Worm (Caenorhabditis elegans) whole organism, young adult: ENCODE results near the gene elo-5.

Experiments
- C17E4.6 ChIP-seq: fragments of 200-800 bp; sonication (Bioruptor generic); IDR thresholded peaks from 2 replicates; pipeline ENCODE4 v1.3.6; 2022; ENCODE audit warnings: missing genetic modification reagents, missing genetic modification characterization, missing compliant biosample characterization
- F10E7.11 ChIP-seq: sonication (generic microtip); optimal IDR thresholded peaks from 2 replicates; lab custom pipeline; 2017; ENCODE audit warnings: mild to moderate bottlenecking, missing genetic modification characterization, moderate library complexity, missing compliant biosample characterization
- F22D6.2 ChIP-seq: sonication (generic microtip); optimal IDR thresholded peaks from 2 replicates; lab custom pipeline; 2016; ENCODE audit warnings: mild to moderate bottlenecking, missing genetic modification characterization, missing compliant biosample characterization
- F33H1.4 ChIP-seq: fragments of 200-800 bp; sonication (Bioruptor generic); IDR thresholded peaks from 2 replicates; pipeline ENCODE4 v1.3.6; 2022; ENCODE audit warnings: missing genetic modification reagents, missing genetic modification characterization, missing compliant biosample characterization
- F39B2.1 ChIP-seq: fragments of 200-800 bp; sonication (Bioruptor generic); IDR thresholded peaks from 2 replicates; pipeline ENCODE4 v1.3.6; 2022; ENCODE audit warnings: missing genetic modification reagents, missing genetic modification characterization, missing compliant biosample characterization
- F57A8.1 ChIP-seq: fragments of 200-800 bp; sonication (Bioruptor generic); optimal IDR thresholded peaks from 2 replicates; lab custom pipeline; 2018; ENCODE audit warnings: mild to moderate bottlenecking, missing genetic modification characterization, moderate library complexity, missing compliant biosample characterization
- F57C9.4 ChIP-seq: sonication (generic microtip); optimal IDR thresholded peaks from 2 replicates; lab custom pipeline; 2017; ENCODE audit warnings: mild to moderate bottlenecking, missing genetic modification characterization, missing compliant biosample characterization
- K11D2.4 ChIP-seq: fragments of 200-800 bp; sonication (Bioruptor generic); IDR thresholded peaks from 2 replicates; pipeline ENCODE4 v1.3.6; 2022; ENCODE audit warnings: missing genetic modification reagents, missing genetic modification characterization, missing compliant biosample characterization
- Y56A3A.18 ChIP-seq: fragments of 200-800 bp; sonication (Bioruptor generic); IDR thresholded peaks from 2 replicates; pipeline ENCODE4 v1.3.6; 2022; ENCODE audit warnings: missing genetic modification reagents, missing genetic modification characterization, missing compliant biosample characterization
- Y67H2A.10 ChIP-seq: fragments of 200-800 bp; sonication (Bioruptor generic); conservative IDR thresholded peaks from 2 replicates; pipeline ENCODE4 v1.3.6; 2022; ENCODE audit warnings: missing genetic modification reagents, missing genetic modification characterization, missing compliant biosample characterization
- Y79H2A.3 ChIP-seq: fragments of 200-800 bp; sonication (Bioruptor generic); conservative IDR thresholded peaks from 2 replicates; pipeline ENCODE4 v1.3.6; 2022; ENCODE audit warnings: missing genetic modification reagents, missing genetic modification characterization, missing compliant biosample characterization
- akir-1 ChIP-seq: fragments of 200-800 bp; sonication (Bioruptor generic); optimal IDR thresholded peaks from 2 replicates; lab custom pipeline; 2018; ENCODE audit warnings: mild to moderate bottlenecking, missing genetic modification characterization, moderate library complexity, missing compliant biosample characterization
- aptf-3 ChIP-seq: fragments of 200-800 bp; sonication (Bioruptor generic); IDR thresholded peaks from 2 replicates; pipeline ENCODE4 v1.3.6; 2022; ENCODE audit warnings: missing genetic modification characterization, missing compliant biosample characterization
- atf-7 ChIP-seq: sonication (generic microtip); optimal IDR thresholded peaks from 2 replicates; lab custom pipeline; 2017; ENCODE audit warnings: mild to moderate bottlenecking, missing genetic modification characterization, missing compliant biosample characterization
- attf-6 ChIP-seq: fragments of 200-800 bp; sonication (Bioruptor generic); IDR thresholded peaks from 2 replicates; pipeline ENCODE4 v1.3.6; 2022; ENCODE audit warnings: missing genetic modification reagents, missing genetic modification characterization, missing compliant biosample characterization
- bed-1 ChIP-seq: fragments of 200-800 bp; sonication (Bioruptor generic); IDR thresholded peaks from 2 replicates; pipeline ENCODE4 v1.3.6; 2022; ENCODE audit warnings: missing genetic modification reagents, missing genetic modification characterization, missing compliant biosample characterization
- bed-2 ChIP-seq: fragments of 200-800 bp; sonication (Bioruptor generic); IDR thresholded peaks from 2 replicates; pipeline ENCODE4 v1.3.6; 2022; ENCODE audit warnings: missing genetic modification reagents, missing genetic modification characterization, missing compliant biosample characterization
- ccch-3 ChIP-seq: fragments of 200-800 bp; sonication (Bioruptor generic); optimal IDR thresholded peaks from 2 replicates; lab custom pipeline; 2018; ENCODE audit warnings: mild to moderate bottlenecking, missing genetic modification characterization, missing compliant biosample characterization
- egl-18 ChIP-seq: fragments of 200-800 bp; sonication (Bioruptor generic); IDR thresholded peaks from 2 replicates; pipeline ENCODE4 v1.3.6; 2022; ENCODE audit warnings: missing genetic modification reagents, missing genetic modification characterization, missing compliant biosample characterization
- egrh-3 ChIP-seq: fragments of 200-800 bp; sonication (Bioruptor generic); IDR thresholded peaks from 2 replicates; pipeline ENCODE4 v1.3.6; 2022; ENCODE audit warnings: missing genetic modification reagents, missing genetic modification characterization, missing compliant biosample characterization
- hlh-26 ChIP-seq: fragments of 200-800 bp; sonication (Bioruptor generic); conservative IDR thresholded peaks from 2 replicates; pipeline ENCODE4 v1.3.6; 2022; ENCODE audit warnings: missing genetic modification reagents, missing genetic modification characterization, missing compliant biosample characterization
- hmg-20 ChIP-seq: fragments of 200-800 bp; sonication (Bioruptor generic); IDR thresholded peaks from 2 replicates; pipeline ENCODE4 v1.3.6; 2022; ENCODE audit warnings: missing genetic modification reagents, missing genetic modification characterization, missing compliant biosample characterization
- hrde-1 ChIP-seq: sonication (generic microtip); optimal IDR thresholded peaks from 2 replicates; lab custom pipeline; 2016; ENCODE audit warnings: missing genetic modification characterization, mild to moderate bottlenecking, missing compliant biosample characterization, moderate library complexity, missing genotype, missing genetic modification reagents, borderline replicate concordance
- hsf-1 ChIP-seq: fragments of 200-800 bp; sonication (Bioruptor generic); IDR thresholded peaks from 2 replicates; pipeline ENCODE4 v1.3.6; 2022; ENCODE audit warnings: missing genetic modification reagents, missing genetic modification characterization, missing compliant biosample characterization
- let-607 ChIP-seq, 2 experiments: fragments of 200-800 bp in 1 of 2; sonication (Bioruptor generic) in 1 of 2; sonication (generic microtip) in 1 of 2; optimal IDR thresholded peaks; 2 replicates each; lab custom pipeline; 2016 to 2018; ENCODE audit warnings: mild to moderate bottlenecking in 2 of 2, missing compliant biosample characterization in 2 of 2, missing genetic modification characterization in 2 of 2, moderate library complexity in 2 of 2, missing genotype in 1 of 2
- lin-35 ChIP-seq, 3 experiments: fragments of 150-350 bp in 2 of 3; sonication (generic microtip) in 1 of 3; optimal IDR thresholded peaks; 2 replicates each; lab custom pipeline; 2014 to 2018; ENCODE audit warnings: missing biosample characterization in 3 of 3, missing genetic modification characterization in 3 of 3, missing genetic modification reagents in 3 of 3
- lin-40 ChIP-seq: sonication (generic microtip); optimal IDR thresholded peaks from 2 replicates; lab custom pipeline; 2016; ENCODE audit warnings: missing genetic modification characterization, mild to moderate bottlenecking, missing compliant biosample characterization, missing genotype, missing genetic modification reagents
- lsy-27 ChIP-seq: sonication (generic microtip); optimal IDR thresholded peaks from 2 replicates; lab custom pipeline; 2017; ENCODE audit warnings: missing genetic modification characterization, mild to moderate bottlenecking, missing compliant biosample characterization, antibody characterized with exemption, missing genotype, borderline replicate concordance; ENCODE audit not compliant: insufficient read depth
- madf-10 ChIP-seq: sonication (generic microtip); optimal IDR thresholded peaks from 2 replicates; lab custom pipeline; 2016; ENCODE audit warnings: mild to moderate bottlenecking, missing genetic modification characterization, missing compliant biosample characterization
- madf-8 ChIP-seq: fragments of 200-800 bp; sonication (Bioruptor generic); conservative IDR thresholded peaks from 2 replicates; pipeline ENCODE4 v1.3.6; 2022; ENCODE audit warnings: missing genetic modification reagents, missing genetic modification characterization, missing compliant biosample characterization
- nhr-27 ChIP-seq: fragments of 200-800 bp; sonication (Bioruptor generic); optimal IDR thresholded peaks from 2 replicates; lab custom pipeline; 2018; ENCODE audit warnings: mild to moderate bottlenecking, missing genetic modification characterization, moderate library complexity, missing compliant biosample characterization
- pha-4 ChIP-seq: fragments of 150-350 bp; sonication (generic microtip); optimal IDR thresholded peaks from 2 replicates; lab custom pipeline; 2014; ENCODE audit warnings: missing biosample characterization, missing genetic modification reagents, missing genetic modification characterization
- repo-1 ChIP-seq: sonication (generic microtip); optimal IDR thresholded peaks from 2 replicates; lab custom pipeline; 2017; ENCODE audit warnings: mild to moderate bottlenecking, missing genetic modification characterization, missing compliant biosample characterization
- sea-2 ChIP-seq: fragments of 200-800 bp; sonication (Bioruptor generic); IDR thresholded peaks from 2 replicates; pipeline ENCODE4 v1.3.6; 2022; ENCODE audit warnings: missing genetic modification characterization, missing compliant biosample characterization
- snpc-1.3 ChIP-seq: sonication (generic microtip); optimal IDR thresholded peaks from 2 replicates; lab custom pipeline; 2017; ENCODE audit warnings: missing genetic modification characterization, mild to moderate bottlenecking, missing compliant biosample characterization, antibody characterized with exemption, moderate library complexity, missing genotype, missing genetic modification reagents; ENCODE audit not compliant: insufficient read depth
- snpc-4 ChIP-seq, 5 experiments: fragments of 150-350 bp in 1 of 5; sonication (generic microtip) in 4 of 5; optimal IDR thresholded peaks; 2 replicates each; lab custom pipeline; 2014 to 2018; ENCODE audit warnings: missing genetic modification characterization in 5 of 5, missing biosample characterization in 3 of 5, antibody characterized with exemption in 2 of 5, mild to moderate bottlenecking in 2 of 5, missing compliant biosample characterization in 2 of 5, missing genotype in 2 of 5, moderate library complexity in 2 of 5, missing genetic modification reagents in 1 of 5
- somi-1 ChIP-seq: fragments of 200-800 bp; sonication (Bioruptor generic); optimal IDR thresholded peaks from 2 replicates; lab custom pipeline; 2018; ENCODE audit warnings: mild to moderate bottlenecking, missing genetic modification characterization, missing compliant biosample characterization
- unc-130 ChIP-seq: sonication (generic microtip); optimal IDR thresholded peaks from 2 replicates; lab custom pipeline; 2016; ENCODE audit warnings: missing genetic modification reagents, missing genetic modification characterization, missing compliant biosample characterization
- unc-62 ChIP-seq: fragments of 150-350 bp; optimal IDR thresholded peaks from 2 replicates; lab custom pipeline; 2014; ENCODE audit warnings: missing biosample characterization, missing genetic modification reagents, missing genetic modification characterization
- xnd-1 ChIP-seq: sonication (generic microtip); optimal IDR thresholded peaks from 2 replicates; lab custom pipeline; 2016; ENCODE audit warnings: missing genotype, missing genetic modification reagents, missing genetic modification characterization, missing compliant biosample characterization
- zfh-2 ChIP-seq: fragments of 200-800 bp; sonication (Bioruptor generic); conservative IDR thresholded peaks from 2 replicates; pipeline ENCODE4 v1.3.6; 2022; ENCODE audit warnings: missing genetic modification reagents, missing genetic modification characterization, missing compliant biosample characterization
- zim-3 ChIP-seq: sonication (generic microtip); optimal IDR thresholded peaks from 2 replicates; lab custom pipeline; 2017; ENCODE audit warnings: mild to moderate bottlenecking, missing genetic modification characterization, moderate library complexity, missing compliant biosample characterization
- ztf-28 ChIP-seq: fragments of 200-800 bp; sonication (Bioruptor generic); IDR thresholded peaks from 2 replicates; pipeline ENCODE4 v1.3.6; 2022; ENCODE audit warnings: missing genetic modification reagents, missing genetic modification characterization, missing compliant biosample characterization

Gene elo-5

DNA sequence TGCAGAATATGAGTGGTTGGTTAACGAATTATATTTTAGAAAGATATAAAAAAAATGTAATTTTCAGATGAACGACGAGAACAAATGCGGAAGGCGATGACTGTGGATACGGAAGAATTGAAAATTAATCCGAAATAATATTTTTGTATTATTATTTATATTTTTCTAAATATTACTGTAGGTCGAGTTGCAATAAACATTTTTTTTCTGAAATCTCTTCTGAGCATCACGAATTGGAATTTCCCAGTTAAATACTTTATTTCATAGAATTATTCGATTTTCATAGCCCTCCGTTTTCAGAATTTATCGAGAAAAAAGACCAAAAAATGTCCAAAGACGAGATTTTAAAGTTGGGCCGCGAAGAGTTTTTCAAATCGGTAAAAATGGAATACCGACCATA, 20.6 kb upstream of the elo-5 start, which contains the start of gene ZK616.2:
ZK616.2 (plus strand) TSS at position 301 of the 400 bp plus-strand sequence.
- no peak for TF ChIP-seq hsf-1 (GFP tag; lab: Robert Waterston, UW)
- TF ChIP-seq sea-2 (GFP tag; lab: Robert Waterston, UW), result no peak
- TF ChIP-seq nhr-27, result no peak
- TF ChIP-seq F57A8.1, result no peak
- TF ChIP-seq lin-35 (GFP tag; optimal IDR thresholded peaks at IDR 0.05; lab: Kevin White, UChicago), result no peak
- no peak for TF ChIP-seq ccch-3
- TF ChIP-seq Y79H2A.3 (GFP tag; lab: Robert Waterston, UW), result no peak
- TF ChIP-seq Y67H2A.10 (GFP tag; lab: Robert Waterston, UW), result no peak

DNA sequence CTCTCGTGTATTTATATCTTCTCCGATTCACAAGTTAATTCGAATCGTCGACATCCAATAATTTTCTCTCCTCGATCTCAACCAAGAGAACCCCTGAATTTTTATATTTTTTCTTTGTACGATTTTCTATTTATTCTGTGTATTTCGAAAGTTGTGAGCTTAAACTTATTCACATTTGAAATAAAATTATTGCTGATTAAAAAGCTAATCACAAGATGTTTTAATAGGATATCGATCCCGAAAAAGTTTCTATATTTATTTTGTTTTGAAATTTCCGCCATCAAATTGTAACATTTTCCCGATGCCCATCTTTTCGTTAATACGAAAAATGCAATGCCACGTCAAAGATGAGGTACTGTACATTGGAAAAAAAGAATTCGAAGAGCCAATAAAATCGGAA, 19.9 kb upstream of the elo-5 start, which contains the start of gene ZK616.3:
ZK616.3 (plus strand) TSS at position 301 of the 400 bp plus-strand sequence.
- TF ChIP-seq snpc-4 (GFP tag; optimal IDR thresholded peaks at IDR 0.05; lab: Kevin White, UChicago) (peak; percentile 10), snpc-4 (tag; optimal IDR thresholded peaks at IDR 0.05; lab: Kevin White, UChicago) (peak in 1 of 4 experiments; percentile 53), ccch-3 (no peak)

DNA sequence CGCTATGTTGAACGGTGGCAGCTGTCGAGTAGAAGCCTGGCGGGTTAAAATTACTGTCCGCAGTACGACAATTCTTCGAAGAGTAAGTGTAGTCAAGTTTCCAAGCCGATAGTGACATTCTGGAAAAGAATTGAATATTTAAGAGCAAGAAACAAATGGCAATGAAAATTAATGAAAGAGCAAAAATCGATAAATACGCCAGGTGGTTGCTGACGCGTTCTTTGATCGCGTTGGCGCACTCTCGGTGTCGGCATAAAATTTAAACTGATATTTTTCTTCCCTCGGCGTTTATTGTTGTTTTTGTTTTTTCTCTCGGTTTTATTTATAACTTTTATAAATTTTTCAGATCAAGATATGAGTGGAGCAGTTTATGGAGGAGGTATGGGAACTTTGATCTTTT, 17.8 kb upstream of the elo-5 start, which contains the start of the genes perm-3 and swsn-6:
perm-3 (minus strand) TSS at position 118 of the 400 bp plus-strand sequence.
swsn-6 (plus strand) TSS at position 347 of the 400 bp plus-strand sequence.
- no peak for TF ChIP-seq Y79H2A.3 (GFP tag; lab: Robert Waterston, UW)
- no peak for TF ChIP-seq C17E4.6
- no peak for TF ChIP-seq madf-10 (tag; lab: Kevin White, UChicago)
- TF ChIP-seq egrh-3, result no peak
- TF ChIP-seq zfh-2 (GFP tag; lab: Robert Waterston, UW), result no peak
- TF ChIP-seq F57C9.4 (tag; lab: Kevin White, UChicago), result no peak
- peak; percentile 81 for TF ChIP-seq lin-40 (tag; lab: Kevin White, UChicago)
- no peak for TF ChIP-seq bed-2 (GFP tag; lab: Robert Waterston, UW)
- no peak for TF ChIP-seq attf-6 (GFP tag; lab: Robert Waterston, UW)
- peak; percentile 21 for TF ChIP-seq xnd-1 (tag; lab: Kevin White, UChicago)
- no peak for TF ChIP-seq bed-1 (GFP tag; lab: Robert Waterston, UW)
- TF ChIP-seq F33H1.4 (GFP tag; lab: Robert Waterston, UW), result peak; percentile 65
- TF ChIP-seq repo-1 (tag; lab: Kevin White, UChicago), result no peak
- no peak for TF ChIP-seq unc-62
- peak; percentile 0 for TF ChIP-seq pha-4 (tag; lab: Kevin White, UChicago)
- peak; percentile 14 for TF ChIP-seq unc-130 (GFP tag; lab: Kevin White, UChicago)
- TF ChIP-seq F10E7.11 (tag; lab: Kevin White, UChicago), result no peak
- no peak for TF ChIP-seq hrde-1
- no peak for TF ChIP-seq lsy-27 (tag; lab: Kevin White, UChicago)
- TF ChIP-seq hlh-26 (GFP tag; lab: Robert Waterston, UW), result no peak
- peak in 1 of 2 experiments; percentile 8 for TF ChIP-seq let-607 (tag; optimal IDR thresholded peaks at IDR 0.05; lab: Kevin White, UChicago)
- no peak for TF ChIP-seq hsf-1 (GFP tag; lab: Robert Waterston, UW)
- TF ChIP-seq hmg-20 (GFP tag; lab: Robert Waterston, UW), result no peak
- no peak for TF ChIP-seq atf-7 (tag; lab: Kevin White, UChicago)
- TF ChIP-seq aptf-3 (GFP tag; lab: Robert Waterston, UW), result no peak
- TF ChIP-seq akir-1, result no peak
- TF ChIP-seq lin-35 (GFP tag; optimal IDR thresholded peaks at IDR 0.05; lab: Kevin White, UChicago), result peak in 2 of 3 experiments; percentile 33 to 79
- peak; percentile 18 for TF ChIP-seq snpc-1.3 (tag; lab: Kevin White, UChicago)
- no peak for TF ChIP-seq F22D6.2 (tag; lab: Kevin White, UChicago)
- TF ChIP-seq somi-1 (GFP tag; lab: Kevin White, UChicago), result no peak
- no peak for TF ChIP-seq F39B2.1 (GFP tag; lab: Robert Waterston, UW)
- TF ChIP-seq Y56A3A.18 (GFP tag; lab: Robert Waterston, UW), result no peak
- TF ChIP-seq K11D2.4, result no peak
- no peak for TF ChIP-seq madf-8
- no peak for TF ChIP-seq egl-18
- no peak for TF ChIP-seq ztf-28 (GFP tag; lab: Robert Waterston, UW)
- TF ChIP-seq zim-3 (tag; lab: Kevin White, UChicago), result no peak
